Worm (Caenorhabditis elegans): ENCODE data around the gene srxa-8.

- TF ChIP-seq dao-5 (tag; optimal IDR thresholded peaks at IDR 0.05): no peak
- no peak for TF ChIP-seq W03F9.2 (tag; optimal IDR thresholded peaks at IDR 0.05)
Measured at ce11 chrX:13353530-13353929, 44.9 kb upstream of the srxa-8 start.

All from whole organism, L4/young adult.